Worm (Caenorhabditis elegans) whole organism, L4 larva: Measurements from ENCODE around the gene crls-1.

ENCODE experiments used
- F26F4.8 ChIP-seq: fragments of 200-800 bp; sonication (Bioruptor generic); conservative IDR thresholded peaks from 2 replicates; pipeline ENCODE4 v1.3.6; 2022; ENCODE audit warnings: missing genetic modification characterization, missing compliant biosample characterization
- F37D6.2 ChIP-seq: sonication (generic microtip); optimal IDR thresholded peaks from 2 replicates; lab custom pipeline; 2016; ENCODE audit warnings: mild to moderate bottlenecking, missing genetic modification characterization, missing compliant biosample characterization
- F49E8.2 ChIP-seq: sonication (generic microtip); optimal IDR thresholded peaks from 2 replicates; lab custom pipeline; 2016; ENCODE audit warnings: missing compliant biosample characterization, mild to moderate bottlenecking, missing genetic modification characterization, borderline replicate concordance
- Y105C5A.15 ChIP-seq: fragments of 200-800 bp; sonication (Bioruptor generic); IDR thresholded peaks from 2 replicates; pipeline ENCODE4 v1.3.6; 2022; ENCODE audit warnings: missing genetic modification characterization, missing compliant biosample characterization
- arid-1 ChIP-seq: fragments of 200-800 bp; sonication (Bioruptor generic); conservative IDR thresholded peaks from 2 replicates; pipeline ENCODE4 v1.3.6; 2022; ENCODE audit warnings: missing genetic modification reagents, missing genetic modification characterization, missing compliant biosample characterization
- ceh-20 ChIP-seq: fragments of 200-800 bp; sonication (Bioruptor generic); IDR thresholded peaks from 2 replicates; pipeline ENCODE4 v1.3.6; 2022; ENCODE audit warnings: missing genetic modification reagents, missing genetic modification characterization, missing compliant biosample characterization
- ceh-32 ChIP-seq: sonication (generic microtip); optimal IDR thresholded peaks from 2 replicates; lab custom pipeline; 2016; ENCODE audit warnings: mild to moderate bottlenecking, missing genetic modification characterization, missing compliant biosample characterization; ENCODE audit not compliant: poor library complexity
- ceh-82 ChIP-seq: sonication (generic microtip); optimal IDR thresholded peaks from 2 replicates; lab custom pipeline; 2017; ENCODE audit warnings: missing biosample characterization, missing genetic modification characterization
- daf-12 ChIP-seq: fragments of 150-350 bp; optimal IDR thresholded peaks from 2 replicates; lab custom pipeline; 2014; ENCODE audit warnings: missing biosample characterization, missing genetic modification reagents, missing genetic modification characterization
- daf-16 ChIP-seq, 3 experiments: sonication (generic microtip); optimal IDR thresholded peaks; 2 replicates each; lab custom pipeline; 2016 to 2017; ENCODE audit warnings: missing genetic modification characterization in 3 of 3, missing genetic modification reagents in 3 of 3, mild to moderate bottlenecking in 2 of 3, missing compliant biosample characterization in 2 of 3, missing biosample characterization in 1 of 3, moderate library complexity in 1 of 3
- dmd-6 ChIP-seq: fragments of 200-800 bp; sonication (Bioruptor generic); IDR thresholded peaks from 2 replicates; pipeline ENCODE4 v1.3.6; 2022; ENCODE audit warnings: missing genetic modification reagents, missing genetic modification characterization, missing compliant biosample characterization
- dmd-8 ChIP-seq: fragments of 200-800 bp; sonication (Bioruptor generic); IDR thresholded peaks from 2 replicates; pipeline ENCODE4 v1.3.6; 2022; ENCODE audit warnings: missing genetic modification characterization, missing compliant biosample characterization
- dve-1 ChIP-seq: sonication (generic microtip); optimal IDR thresholded peaks from 2 replicates; lab custom pipeline; 2017; ENCODE audit warnings: antibody characterized with exemption, mild to moderate bottlenecking, missing genetic modification characterization, missing compliant biosample characterization; ENCODE audit not compliant: insufficient read depth
- hlh-11 ChIP-seq: fragments of 200-800 bp; sonication (Bioruptor generic); optimal IDR thresholded peaks from 2 replicates; lab custom pipeline; 2018; ENCODE audit warnings: mild to moderate bottlenecking, missing genetic modification characterization, missing compliant biosample characterization
- jun-1 ChIP-seq: fragments of 150-350 bp; optimal IDR thresholded peaks from 2 replicates; lab custom pipeline; 2014; ENCODE audit warnings: missing biosample characterization, missing genetic modification reagents, missing genetic modification characterization
- lin-29 ChIP-seq: fragments of 200-800 bp; sonication (Bioruptor generic); IDR thresholded peaks from 2 replicates; pipeline ENCODE4 v1.3.6; 2022; ENCODE audit warnings: missing genetic modification reagents, missing genetic modification characterization, missing compliant biosample characterization
- lin-38 ChIP-seq: fragments of 200-800 bp; sonication (Bioruptor generic); IDR thresholded peaks from 2 replicates; pipeline ENCODE4 v1.3.6; 2022; ENCODE audit warnings: missing genetic modification reagents, missing genetic modification characterization, missing compliant biosample characterization
- mdt-29 ChIP-seq: fragments of 200-800 bp; sonication (Bioruptor generic); IDR thresholded peaks from 2 replicates; pipeline ENCODE4 v1.3.6; 2022; ENCODE audit warnings: missing genetic modification reagents, missing genetic modification characterization, missing compliant biosample characterization
- mep-1 ChIP-seq: fragments of 150-350 bp; sonication (generic microtip); optimal IDR thresholded peaks from 3 replicates; lab custom pipeline; 2014; ENCODE audit warnings: missing biosample characterization, missing genetic modification characterization
- nhr-11 ChIP-seq: fragments of 150-350 bp; optimal IDR thresholded peaks from 2 replicates; lab custom pipeline; 2014; ENCODE audit warnings: missing biosample characterization, missing genetic modification characterization
- nhr-28 ChIP-seq: fragments of 150-350 bp; optimal IDR thresholded peaks from 2 replicates; lab custom pipeline; 2014; ENCODE audit warnings: missing biosample characterization, missing genetic modification characterization
- nhr-48 ChIP-seq: sonication (generic microtip); optimal IDR thresholded peaks from 2 replicates; lab custom pipeline; 2016; ENCODE audit warnings: mild to moderate bottlenecking, missing genetic modification characterization, missing compliant biosample characterization
- nhr-77 ChIP-seq: fragments of 150-350 bp; optimal IDR thresholded peaks from 2 replicates; lab custom pipeline; 2014; ENCODE audit warnings: missing biosample characterization, missing genetic modification characterization
- php-3 ChIP-seq: fragments of 200-800 bp; sonication (Bioruptor generic); IDR thresholded peaks from 2 replicates; pipeline ENCODE4 v1.3.6; 2022; ENCODE audit warnings: missing genetic modification reagents, missing genetic modification characterization, missing compliant biosample characterization
- pqm-1 ChIP-seq: sonication (generic microtip); optimal IDR thresholded peaks from 2 replicates; lab custom pipeline; 2017; ENCODE audit warnings: missing biosample characterization, missing genetic modification characterization
- sdz-12 ChIP-seq: fragments of 200-800 bp; sonication (Bioruptor generic); optimal IDR thresholded peaks from 2 replicates; lab custom pipeline; 2018; ENCODE audit warnings: mild to moderate bottlenecking, missing genetic modification characterization, missing compliant biosample characterization
- set-16 ChIP-seq: fragments of 200-800 bp; sonication (Bioruptor generic); IDR thresholded peaks from 2 replicates; pipeline ENCODE4 v1.3.6; 2022; ENCODE audit warnings: missing genetic modification reagents, missing genetic modification characterization, missing compliant biosample characterization
- unc-39 ChIP-seq: sonication (generic microtip); optimal IDR thresholded peaks from 2 replicates; lab custom pipeline; 2017; ENCODE audit warnings: missing biosample characterization, missing genetic modification characterization
- unc-62 ChIP-seq, 3 experiments: fragments of 150-350 bp in 1 of 3; sonication (generic microtip); optimal IDR thresholded peaks in 2 of 3; peaks in 1 of 3; 1 replicate in 1 of 3; 2 replicates in 2 of 3; lab custom pipeline; 2014 to 2017; ENCODE audit warnings: missing biosample characterization in 3 of 3, missing genetic modification characterization in 3 of 3, missing genetic modification reagents in 3 of 3, missing genotype in 1 of 3
- zag-1 ChIP-seq: fragments of 150-350 bp; optimal IDR thresholded peaks from 2 replicates; lab custom pipeline; 2014; ENCODE audit warnings: missing biosample characterization, missing genetic modification characterization

Gene crls-1

DNA sequence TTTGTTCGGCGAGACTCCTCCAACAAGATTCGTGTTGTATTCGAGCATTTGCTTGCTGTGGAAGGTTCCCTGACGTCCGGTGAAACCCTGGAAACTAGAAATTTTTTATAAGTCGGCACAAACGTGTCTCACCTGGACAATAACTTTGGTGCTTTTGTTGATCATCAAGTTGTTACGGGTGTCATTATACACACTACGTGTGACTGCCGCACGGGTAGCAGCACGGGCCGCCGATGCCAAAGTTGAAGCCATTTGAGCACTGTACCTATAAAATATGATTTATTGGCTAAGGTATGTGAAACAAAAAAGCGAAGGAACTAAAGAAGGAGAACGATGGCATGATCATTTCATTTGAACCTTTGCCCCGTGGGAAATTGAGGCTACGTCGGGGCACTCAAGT lies 8.6 kb downstream of the crls-1 start, which contains the start of gene sucl-2:
sucl-2 (minus strand) TSS at position 265 of the 400 bp plus-strand sequence.
- TF ChIP-seq dmd-8: 0 out of 2 replicates have a peak, but pooled peaks have one; percentile 51
- no peak for TF ChIP-seq ceh-20 (GFP tag; lab: Robert Waterston, UW)
- no peak for TF ChIP-seq php-3 (GFP tag; lab: Robert Waterston, UW)
- TF ChIP-seq sdz-12 (GFP tag; lab: Kevin White, UChicago): no peak
- no peak for TF ChIP-seq ceh-32 (tag; lab: Kevin White, UChicago)
- no peak for TF ChIP-seq nhr-48 (tag; lab: Kevin White, UChicago)

- TF ChIP-seq F49E8.2: no peak
- TF ChIP-seq ceh-82: no peak
- 0 out of 2 replicates have a peak, but pooled peaks have one; percentile 26 for TF ChIP-seq arid-1 (GFP tag; lab: Robert Waterston, UW)
- 0 out of 2 replicates have a peak, but pooled peaks have one; percentile 19 for TF ChIP-seq F26F4.8
- TF ChIP-seq Y105C5A.15 (GFP tag; lab: Robert Waterston, UW): 0 out of 2 replicates have a peak, but pooled peaks have one; percentile 37
- TF ChIP-seq mep-1 (tag; lab: Kevin White, UChicago): no peak
- no peak for TF ChIP-seq daf-12 (tag; lab: Kevin White, UChicago)
- no peak for TF ChIP-seq jun-1 (tag; lab: Kevin White, UChicago)
- TF ChIP-seq set-16 (GFP tag; lab: Robert Waterston, UW): peak; percentile 31; the same call in 1 of the 2 replicates
- no peak for TF ChIP-seq unc-39 (tag; lab: Kevin White, UChicago)
- TF ChIP-seq lin-38 (GFP tag; lab: Robert Waterston, UW): peak; percentile 61
- TF ChIP-seq lin-29 (GFP tag; lab: Robert Waterston, UW): no peak
- 0 out of 2 replicates have a peak, but pooled peaks have one; percentile 14 for TF ChIP-seq mdt-29
- no peak for TF ChIP-seq sdz-12 (GFP tag; lab: Kevin White, UChicago)
Measured at ce11 chrIII:900134-900533, 9.6 kb downstream of the crls-1 start.

DNA sequence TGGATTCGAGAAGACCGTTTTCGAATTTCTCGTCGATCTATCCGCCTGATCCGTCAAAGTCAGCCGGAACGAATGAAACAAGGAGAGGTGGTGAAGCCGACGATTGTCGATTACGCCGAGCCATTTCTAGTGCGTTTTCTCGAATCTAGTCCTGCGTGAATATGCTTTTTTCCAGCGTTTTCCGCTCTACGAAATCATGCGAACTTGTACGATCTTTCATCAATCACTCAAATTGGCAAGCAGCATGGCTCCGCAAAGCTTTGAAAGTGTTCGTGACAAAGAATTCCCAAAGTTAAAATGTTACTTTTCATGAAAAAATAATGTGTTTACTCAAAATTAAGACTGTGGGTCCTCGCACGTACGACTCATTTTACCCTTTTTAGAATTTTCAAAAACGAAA lies 12.8 kb downstream of the crls-1 start:
- no peak for TF ChIP-seq zag-1 (tag; lab: Kevin White, UChicago)
- TF ChIP-seq unc-62 (GFP tag; optimal IDR thresholded peaks at IDR 0.05 in 1 of 2; lab: Kevin White, UChicago): peak in 1 of 2 experiments; percentile 98
- TF ChIP-seq unc-62 (tag; optimal IDR thresholded peaks at IDR 0.05; lab: Kevin White, UChicago): no peak

DNA sequence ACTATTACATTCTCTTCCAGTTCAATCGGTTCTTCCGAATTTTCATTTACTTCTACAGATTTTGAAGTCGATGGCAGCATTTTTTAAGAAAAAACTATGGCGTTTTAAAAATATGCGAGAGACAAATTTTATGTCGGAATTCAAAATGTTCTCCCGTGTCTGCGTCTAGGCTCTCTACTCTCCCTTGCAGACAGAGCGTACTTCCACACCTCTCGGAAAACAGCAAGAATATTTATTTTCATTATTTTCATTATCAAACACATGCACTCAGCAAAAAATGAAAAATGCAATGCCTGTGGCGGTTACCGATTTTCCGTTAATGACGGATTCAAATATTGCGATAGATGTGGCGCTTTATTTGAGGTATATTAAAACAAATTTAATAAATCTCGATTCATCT lies 14.2 kb downstream of the crls-1 start, which contains the start of the genes ztf-18 and F23H11.2:
ztf-18 (minus strand) TSS at position 188 of the 400 bp plus-strand sequence.
F23H11.2 (plus strand) TSS at position 223 of the 400 bp plus-strand sequence.
- no peak for TF ChIP-seq daf-16 (GFP tag; optimal IDR thresholded peaks at IDR 0.05; lab: Kevin White, UChicago)
- TF ChIP-seq daf-16 (tag; optimal IDR thresholded peaks at IDR 0.05; lab: Kevin White, UChicago): peak; percentile 13
- TF ChIP-seq F37D6.2 (tag; lab: Kevin White, UChicago): no peak

DNA sequence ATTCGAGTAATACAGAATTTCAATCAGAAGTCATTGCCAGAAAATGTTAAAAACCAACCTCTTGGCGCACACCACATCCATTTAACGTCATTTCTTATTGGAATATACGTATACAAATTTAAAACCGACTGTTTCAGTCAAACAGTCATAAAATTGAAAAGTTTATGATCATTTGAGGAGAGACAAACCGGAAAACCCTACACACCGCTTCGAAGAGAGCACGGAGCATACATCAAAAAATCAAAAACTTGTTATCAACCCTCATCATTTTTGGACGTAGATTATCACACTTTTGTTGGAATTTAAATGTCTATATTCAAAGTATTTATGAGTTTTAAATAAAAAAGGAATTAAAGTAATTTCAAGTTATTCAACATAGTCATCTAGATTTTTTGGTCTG lies 18.7 kb downstream of the crls-1 start, which contains the start of gene T24C4.10:
T24C4.10 (minus strand) TSS at position 230 of the 400 bp plus-strand sequence.
- peak; percentile 87 for TF ChIP-seq pqm-1 (tag; lab: Kevin White, UChicago)
- no peak for TF ChIP-seq nhr-11 (tag; lab: Kevin White, UChicago)
- peak; percentile 36 for TF ChIP-seq nhr-77 (tag; lab: Kevin White, UChicago)
- peak; percentile 45 for TF ChIP-seq nhr-28
- TF ChIP-seq dmd-6: peak; percentile 45; the same call in 1 of the 2 replicates
- TF ChIP-seq dve-1: peak; percentile 36
- TF ChIP-seq php-3 (GFP tag; lab: Robert Waterston, UW): peak; percentile 61; the same call in 1 of the 2 replicates
- peak; percentile 35 for TF ChIP-seq hlh-11
- TF ChIP-seq jun-1 (tag; lab: Kevin White, UChicago): no peak
- no peak for TF ChIP-seq daf-16 (GFP tag; optimal IDR thresholded peaks at IDR 0.05; lab: Kevin White, UChicago)
- TF ChIP-seq daf-16 (tag; optimal IDR thresholded peaks at IDR 0.05; lab: Kevin White, UChicago): peak; percentile 45
